Worm (Caenorhabditis elegans): Measurements from ENCODE around the gene spdl-1.

DNA sequence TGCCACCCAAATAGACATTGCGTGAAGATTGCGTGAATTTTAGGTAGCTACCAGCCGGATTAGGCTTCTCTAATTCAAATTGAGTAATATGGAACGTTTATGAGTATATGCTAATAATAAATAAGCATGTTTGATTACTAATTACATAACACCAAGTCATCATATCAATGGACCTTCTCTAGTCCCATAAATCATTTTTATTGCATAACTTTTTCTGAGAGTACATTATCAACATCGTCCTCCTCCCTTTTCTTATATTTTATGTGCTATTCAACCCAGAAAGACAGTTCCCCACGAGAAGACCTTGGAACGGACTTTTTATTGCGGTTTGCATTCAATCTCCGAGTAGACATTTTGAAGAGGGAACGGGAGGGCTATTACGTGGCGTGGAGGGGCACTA lies 31.0 kb downstream of the spdl-1 start:
- TF ChIP-seq sea-1 (GFP tag; conservative IDR thresholded peaks at IDR 0.05) (no peak; the same call in 1 of the 2 replicates), ama-1 (optimal IDR thresholded peaks at IDR 0.05) (no peak)

Data from whole organism, early embryonic.